Fruit fly (Drosophila melanogaster) whole organism, adult: ENCODE results near the gene CG34183.

ENCODE experiments used
- CG11617 ChIP-seq: fragments of 200-800 bp; sonication (Bioruptor generic); optimal IDR thresholded peaks from 2 replicates; lab custom pipeline; 2017; ENCODE audit warnings: mild to moderate bottlenecking, missing biosample characterization, missing genetic modification reagents, missing genetic modification characterization
- Clk ChIP-seq: fragments of 200-800 bp; sonication (Bioruptor generic); optimal IDR thresholded peaks from 2 replicates; lab custom pipeline; 2017; ENCODE audit warnings: missing biosample characterization, missing genetic modification characterization
- Crg-1 ChIP-seq: fragments of 200-800 bp; sonication (Bioruptor generic); optimal IDR thresholded peaks from 2 replicates; lab custom pipeline; 2016; ENCODE audit warnings: missing biosample characterization, missing genetic modification characterization

DNA sequence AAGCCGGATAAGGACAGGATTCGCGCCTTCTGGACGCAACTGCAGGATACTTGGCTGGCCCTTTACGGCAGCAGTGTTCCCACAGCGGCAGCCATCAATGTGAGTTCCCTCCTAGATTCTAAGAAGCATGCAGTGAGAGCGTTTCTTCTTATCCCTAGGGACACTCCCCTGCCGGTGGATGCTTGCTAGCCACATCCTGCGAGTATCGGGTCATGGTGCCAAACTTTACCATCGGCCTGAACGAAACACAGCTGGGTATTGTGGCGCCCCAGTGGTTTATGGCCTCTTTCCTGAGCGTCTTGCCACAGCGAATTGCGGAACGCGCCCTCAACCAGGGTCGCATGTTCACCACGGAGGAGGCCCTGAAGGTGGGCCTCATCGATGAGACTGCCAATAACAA is 28.6 kb upstream of the CG34183 start:
- TF ChIP-seq Crg-1 (GFP tag; lab: Kevin White, UChicago): no peak
- no peak for TF ChIP-seq CG11617
- TF ChIP-seq Clk (GFP tag; lab: Kevin White, UChicago): no peak
